Worm (Caenorhabditis elegans) whole organism, early embryonic: ENCODE measurements around the gene F46G11.2.

Source experiments
- aly-1 ChIP-seq: sonication (generic microtip); optimal IDR thresholded peaks from 2 replicates; lab custom pipeline; 2016; ENCODE audit warnings: missing genetic modification characterization, missing compliant biosample characterization
- hmg-4 ChIP-seq: fragments of 200-800 bp; sonication (Bioruptor generic); optimal IDR thresholded peaks from 2 replicates; lab custom pipeline; 2018; ENCODE audit warnings: mild to moderate bottlenecking, missing genetic modification characterization, missing compliant biosample characterization

- TF ChIP-seq hmg-4 = peak; percentile 70
- TF ChIP-seq aly-1 (tag; lab: Kevin White, UChicago) = peak; percentile 50
Observed at ce11 chrX:5764739-5765138, 23.2 kb upstream of the F46G11.2 start.
